Worm (Caenorhabditis elegans) whole organism, dauer: ENCODE data around the gene gur-4.

Experiments used
- unc-62 ChIP-seq: sonication (generic microtip); optimal IDR thresholded peaks from 2 replicates; lab custom pipeline; 2017; ENCODE audit warnings: missing biosample characterization, missing genetic modification reagents, missing genetic modification characterization

The gur-4 gene

ce11 chrII:14150031-14150430 is 45.5 kb downstream of the gur-4 start, which contains the start of gene W03H9.1:
W03H9.1 (minus strand) TSS chrII:14150131.
- no peak for TF ChIP-seq unc-62 (GFP tag; lab: Kevin White, UChicago)

DNA sequence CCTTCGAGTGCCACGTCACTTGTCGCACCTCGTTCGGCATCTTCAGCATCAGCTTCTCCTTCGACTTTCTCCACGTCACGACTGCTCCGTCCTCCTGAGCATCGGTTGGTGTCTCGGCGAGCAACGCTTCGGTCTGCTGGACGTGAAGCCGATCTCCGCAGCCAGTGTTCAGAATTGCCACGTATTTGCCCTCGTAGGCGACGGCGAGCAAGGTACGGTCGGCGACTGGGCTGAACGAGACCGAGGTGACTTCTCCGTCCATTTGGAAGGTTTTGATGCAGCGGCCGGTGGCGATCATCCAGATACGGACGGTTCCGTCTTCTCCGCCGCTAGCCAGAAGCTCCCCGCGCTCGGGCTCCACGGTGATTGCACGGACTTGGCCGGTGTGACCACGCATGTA is 47.7 kb downstream of the gur-4 start:
- no peak for TF ChIP-seq unc-62 (GFP tag; lab: Kevin White, UChicago)

- TF ChIP-seq unc-62 (GFP tag; lab: Kevin White, UChicago): no peak
These were observed 49.8 kb downstream of the gur-4 start, which contains the start of gene Y48B6A.1 for ce11 chrII:14154357-14154756. Y48B6A.1 (minus strand) TSS chrII:14154373.

DNA sequence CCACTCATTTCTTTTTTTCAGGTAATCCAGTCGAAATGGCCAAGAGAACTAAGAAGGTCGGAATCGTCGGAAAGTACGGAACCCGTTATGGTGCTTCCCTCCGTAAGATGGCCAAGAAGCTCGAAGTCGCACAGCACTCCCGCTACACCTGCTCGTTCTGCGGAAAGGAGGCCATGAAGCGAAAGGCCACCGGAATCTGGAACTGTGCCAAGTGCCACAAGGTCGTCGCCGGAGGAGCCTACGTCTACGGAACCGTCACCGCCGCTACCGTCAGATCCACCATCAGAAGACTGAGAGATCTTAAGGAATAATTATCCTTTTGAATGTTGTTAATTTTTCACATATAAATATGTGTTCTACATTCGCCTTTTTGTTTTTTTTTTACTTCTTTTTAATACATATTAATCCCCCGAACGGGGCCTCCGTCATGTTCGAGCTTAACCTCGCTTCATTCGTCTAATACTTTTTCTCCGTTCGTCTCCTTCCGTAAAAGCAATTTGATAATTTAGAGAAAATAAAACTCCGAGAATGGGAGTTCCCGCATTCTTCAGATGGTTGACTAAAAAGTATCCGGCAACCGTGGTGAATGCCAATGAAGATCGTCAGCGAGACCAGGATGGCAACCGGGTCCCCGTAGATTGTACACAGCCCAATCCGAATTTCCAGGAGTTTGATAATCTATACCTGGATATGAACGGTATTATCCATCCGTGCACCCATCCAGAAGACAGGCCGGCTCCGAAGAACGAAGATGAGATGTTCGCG is 50.9 kb downstream of the gur-4 start, which contains the start of the genes rpl-43 and xrn-2:
Gene rpl-43 (plus strand): TSS at position 36 of the 765 bp plus-strand sequence.
Gene xrn-2 (plus strand): TSS at position 510 of the 765 bp plus-strand sequence.
- TF ChIP-seq unc-62 (GFP tag; lab: Kevin White, UChicago): no peak
